Fruit fly (Drosophila melanogaster): ENCODE measurements around the gene Ncoa6.

Gene Ncoa6

dm6 chr2L:5324958-5325850, 1.3 kb downstream of the Ncoa6 start (continued):
- TF ChIP-seq CG15336 (GFP tag; IDR thresholded peaks at IDR 0.05): peak; percentile 88
- TF ChIP-seq CG7368 (GFP tag; optimal IDR thresholded peaks at IDR 0.05): peak; percentile 81
- peak; percentile 78 for TF ChIP-seq CG32006 (GFP tag; optimal IDR thresholded peaks at IDR 0.05)
- peak; percentile 86 for TF ChIP-seq vri (GFP tag; optimal IDR thresholded peaks at IDR 0.05)
- TF ChIP-seq spab (GFP tag; optimal IDR thresholded peaks at IDR 0.05): no peak
- peak; percentile 42 for TF ChIP-seq dsx (GFP tag; optimal IDR thresholded peaks at IDR 0.05; ENCODE audit: poor library complexity, severe bottlenecking)
- TF ChIP-seq Blimp-1 (GFP tag; optimal IDR thresholded peaks at IDR 0.05): peak; percentile 19
- peak; percentile 82 for TF ChIP-seq CG3919 (GFP tag; optimal IDR thresholded peaks at IDR 0.05)
- TF ChIP-seq Lpt (GFP tag; optimal IDR thresholded peaks at IDR 0.05): peak; percentile 74
- TF ChIP-seq CG8319 (GFP tag; optimal IDR thresholded peaks at IDR 0.05): peak; percentile 79
- peak; percentile 97 for TF ChIP-seq CG6163 (GFP tag; IDR thresholded peaks at IDR 0.05)
- peak; percentile 87 for TF ChIP-seq Gug (GFP tag; IDR thresholded peaks at IDR 0.05)
- peak; percentile 96 for TF ChIP-seq svp (GFP tag)

dm6 chr2L:5321014-5321413, 5.5 kb downstream of the Ncoa6 start:
- TF ChIP-seq Hr4 (GFP tag; optimal IDR thresholded peaks at IDR 0.05) (no peak), Eip93F (GFP tag; optimal IDR thresholded peaks at IDR 0.05) (no peak), Eip75B (GFP tag; optimal IDR thresholded peaks at IDR 0.05) (no peak), lz (GFP tag; optimal IDR thresholded peaks at IDR 0.05) (no peak), acj6 (GFP tag; optimal IDR thresholded peaks at IDR 0.05) (no peak), ss (GFP tag; optimal IDR thresholded peaks at IDR 0.05) (no peak), CG10631 (GFP tag; optimal IDR thresholded peaks at IDR 0.05) (no peak), CG11902 (GFP tag; optimal IDR thresholded peaks at IDR 0.05) (no peak), CG32006 (GFP tag; optimal IDR thresholded peaks at IDR 0.05) (no peak)

dm6 chr2L:5320063-5320462, 6.4 kb downstream of the Ncoa6 start:
- TF ChIP-seq Met (GFP tag; optimal IDR thresholded peaks at IDR 0.05) (no peak), svp (GFP tag) (peak; percentile 61), CG34406 (GFP tag; optimal IDR thresholded peaks at IDR 0.05) (no peak)

dm6 chr2L:5314630-5315159, 11.8 kb downstream of the Ncoa6 start, which contains the start of gene CG14024:
CG14024 (minus strand) TSS chr2L:5314895.
- TF ChIP-seq Eip78C (GFP tag): no peak
- TF ChIP-seq spab (GFP tag; optimal IDR thresholded peaks at IDR 0.05): no peak
- TF ChIP-seq vri (GFP tag; optimal IDR thresholded peaks at IDR 0.05): no peak
- TF ChIP-seq CG9139 (GFP tag; optimal IDR thresholded peaks at IDR 0.05): no peak
- TF ChIP-seq CG8632 (GFP tag; optimal IDR thresholded peaks at IDR 0.05): no peak
- no peak for TF ChIP-seq Met (GFP tag; optimal IDR thresholded peaks at IDR 0.05)
- TF ChIP-seq ss (GFP tag; optimal IDR thresholded peaks at IDR 0.05): no peak
- TF ChIP-seq eg (GFP tag; IDR thresholded peaks at IDR 0.05): no peak
- TF ChIP-seq Sox15 (GFP tag; optimal IDR thresholded peaks at IDR 0.05): no peak
- no peak for TF ChIP-seq cyc (GFP tag; optimal IDR thresholded peaks at IDR 0.05)
- TF ChIP-seq CG11294 (GFP tag; IDR thresholded peaks at IDR 0.05): no peak
- TF ChIP-seq topi (GFP tag; optimal IDR thresholded peaks at IDR 0.05): no peak
- TF ChIP-seq CG32006 (GFP tag; optimal IDR thresholded peaks at IDR 0.05): no peak
- no peak for TF ChIP-seq CG6854 (GFP tag; optimal IDR thresholded peaks at IDR 0.05)
- TF ChIP-seq CG7368 (GFP tag; optimal IDR thresholded peaks at IDR 0.05): no peak

- TF ChIP-seq Sox15 (GFP tag; optimal IDR thresholded peaks at IDR 0.05): no peak
- no peak for TF ChIP-seq Blimp-1 (GFP tag; optimal IDR thresholded peaks at IDR 0.05)
- TF ChIP-seq Hr4 (GFP tag; optimal IDR thresholded peaks at IDR 0.05): no peak
- no peak for TF ChIP-seq CG11762 (GFP tag; optimal IDR thresholded peaks at IDR 0.05; ENCODE audit: insufficient read depth)
- no peak for TF ChIP-seq CG15336 (GFP tag; IDR thresholded peaks at IDR 0.05)
- TF ChIP-seq CG3032 (tag; optimal IDR thresholded peaks at IDR 0.05): no peak
Observed at dm6 chr2L:5309369-5309768, 17.1 kb downstream of the Ncoa6 start.
